Fruit fly (Drosophila melanogaster) whole organism, embryonic: ENCODE measurements around the gene CG2157.

ENCODE experiments used
- Abd-B ChIP-seq: fragments of 200-800 bp; sonication (Bioruptor generic); optimal IDR thresholded peaks from 2 replicates; lab custom pipeline; 2018; ENCODE audit warnings: missing biosample characterization, mild to moderate bottlenecking, missing genetic modification characterization, moderate library complexity
- Bdp1 ChIP-seq: fragments of 200-800 bp; sonication (Bioruptor generic); optimal IDR thresholded peaks from 3 replicates; lab custom pipeline; 2016; ENCODE audit warnings: missing biosample characterization, missing genetic modification characterization
- CG12236 ChIP-seq: fragments of 200-800 bp; sonication (Bioruptor generic); optimal IDR thresholded peaks from 2 replicates; lab custom pipeline; 2016; ENCODE audit warnings: missing biosample characterization, missing genetic modification characterization
- Spps ChIP-seq: fragments of 200-800 bp; sonication (Bioruptor generic); optimal IDR thresholded peaks from 2 replicates; lab custom pipeline; 2018; ENCODE audit warnings: missing biosample characterization, mild to moderate bottlenecking, missing genetic modification characterization
- dmrt99B ChIP-seq: fragments of 200-800 bp; sonication (Bioruptor generic); optimal IDR thresholded peaks from 2 replicates; lab custom pipeline; 2018; ENCODE audit warnings: missing biosample characterization, mild to moderate bottlenecking, missing genetic modification characterization, moderate library complexity
- gce ChIP-seq: fragments of 200-800 bp; sonication (Bioruptor generic); IDR thresholded peaks from 3 replicates; pipeline ENCODE4 v1.3.6; 2022; ENCODE audit warnings: missing biosample characterization, missing genetic modification characterization
- ham ChIP-seq: fragments of 200-800 bp; sonication (Bioruptor generic); IDR thresholded peaks from 2 replicates; pipeline ENCODE4 v1.3.6; 2022; ENCODE audit warnings: missing biosample characterization, missing genetic modification characterization
- psq ChIP-seq: fragments of 200-800 bp; sonication (Bioruptor generic); optimal IDR thresholded peaks from 2 replicates; lab custom pipeline; 2017; ENCODE audit warnings: missing biosample characterization, missing genetic modification characterization
- schlank ChIP-seq: fragments of 200-800 bp; sonication (Bioruptor generic); optimal IDR thresholded peaks from 2 replicates; lab custom pipeline; 2018; ENCODE audit warnings: missing biosample characterization, mild to moderate bottlenecking, missing genetic modification characterization

DNA sequence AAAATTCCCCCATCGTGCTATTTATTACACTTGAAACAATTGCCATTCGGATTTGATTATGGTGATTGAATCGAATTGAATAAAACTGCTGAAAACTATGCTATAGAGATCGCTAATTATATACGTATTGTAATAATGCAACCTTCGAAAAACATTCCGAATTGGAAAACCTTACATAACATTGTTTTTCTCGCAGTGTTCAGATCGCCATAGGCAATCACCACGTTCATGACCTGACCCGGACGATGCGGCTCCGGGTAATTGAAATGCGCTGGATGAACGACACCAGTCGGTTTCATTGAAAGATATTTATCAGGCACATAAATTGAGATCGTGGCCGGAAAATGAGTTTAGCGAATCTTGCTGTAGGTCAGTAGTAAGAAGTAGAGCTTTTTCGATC, 13.7 kb downstream of the CG2157 start:
- TF ChIP-seq schlank (tag; lab: Kevin White, UChicago) (no peak), CG12236 (GFP tag; lab: Kevin White, UChicago) (no peak), Spps (no peak), Bdp1 (GFP tag; lab: Kevin White, UChicago) (no peak), Abd-B (GFP tag; lab: Kevin White, UChicago) (no peak), ham (GFP tag; lab: Robert Waterston, UW) (no peak), dmrt99B (tag; lab: Kevin White, UChicago) (peak; percentile 6), gce (GFP tag; lab: Robert Waterston, UW) (no peak), psq (GFP tag; lab: Kevin White, UChicago) (no peak)
